Fruit fly (Drosophila melanogaster): Measurements from ENCODE around the gene CG5001.

CG5001 gene

DNA sequence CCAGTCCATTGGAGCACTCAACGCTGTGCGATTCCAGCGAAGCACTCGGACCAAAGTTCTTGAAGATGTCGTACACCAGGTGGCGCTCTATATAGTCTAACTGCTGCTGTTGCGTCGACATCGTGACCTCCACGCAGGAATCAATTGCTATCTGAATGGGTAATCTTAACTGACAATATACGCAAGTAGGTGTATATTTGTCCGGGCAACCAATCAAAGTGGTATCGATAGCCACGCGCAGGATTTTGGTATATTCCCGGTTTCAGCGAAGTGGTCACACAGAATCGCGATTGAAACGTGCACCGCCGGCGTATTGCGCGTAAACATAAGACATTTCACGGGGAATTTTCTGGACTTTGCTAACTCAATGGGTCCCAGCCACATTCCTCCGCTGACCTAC lies 1.8 kb upstream of the CG5001 start, which contains the start of the genes CG5126 and Tgt (continued):
- TF ChIP-seq CG4730 (GFP tag; IDR thresholded peaks at IDR 0.05) (no peak), CG7839 (tag; optimal IDR thresholded peaks at IDR 0.05) (no peak), CG18262 (tag; optimal IDR thresholded peaks at IDR 0.05) (no peak), CG32772 (GFP tag; IDR thresholded peaks at IDR 0.05) (no peak), CG10431 (GFP tag; optimal IDR thresholded peaks at IDR 0.05) (no peak), hkb (optimal IDR thresholded peaks at IDR 0.05) (no peak), hkb (GFP tag; IDR thresholded peaks at IDR 0.05) (no peak), CG3838 (GFP tag; optimal IDR thresholded peaks at IDR 0.05) (no peak), Hsf (GFP tag; optimal IDR thresholded peaks at IDR 0.05) (no peak), CG10654 (GFP tag; optimal IDR thresholded peaks at IDR 0.05) (no peak), Dek (tag; optimal IDR thresholded peaks at IDR 0.05) (no peak), CG17186 (GFP tag; optimal IDR thresholded peaks at IDR 0.05) (peak; percentile 45), knrl (GFP tag; IDR thresholded peaks at IDR 0.05; ENCODE audit: partially characterized antibody) (peak; percentile 43; the same call in 2 of the 3 replicates), CG6813 (GFP tag; optimal IDR thresholded peaks at IDR 0.05) (no peak), sna (GFP tag; IDR thresholded peaks at IDR 0.05; ENCODE audit: partially characterized antibody) (peak; percentile 44; the same call in 1 of the 2 replicates), Lpt (GFP tag; optimal IDR thresholded peaks at IDR 0.05) (no peak), CG2678 (tag; optimal IDR thresholded peaks at IDR 0.05) (no peak), CG9609 (GFP tag; optimal IDR thresholded peaks at IDR 0.05) (no peak), CG17568 (GFP tag; optimal IDR thresholded peaks at IDR 0.05) (no peak), CG12299 (tag; optimal IDR thresholded peaks at IDR 0.05) (no peak), croc (GFP tag; conservative IDR thresholded peaks at IDR 0.05) (no peak), CG1602 (GFP tag; optimal IDR thresholded peaks at IDR 0.05) (no peak), CG9727 (GFP tag; optimal IDR thresholded peaks at IDR 0.05) (no peak), Rfx (GFP tag; IDR thresholded peaks at IDR 0.05) (no peak), CG17361 (GFP tag; IDR thresholded peaks at IDR 0.05) (no peak), CG13296 (GFP tag; optimal IDR thresholded peaks at IDR 0.05) (no peak), HLH54F (GFP tag; optimal IDR thresholded peaks at IDR 0.05) (no peak), CG12104 (GFP tag; optimal IDR thresholded peaks at IDR 0.05) (no peak), sens (GFP tag) (no peak), jing (GFP tag; optimal IDR thresholded peaks at IDR 0.05) (no peak), twi (tag; optimal IDR thresholded peaks at IDR 0.05) (no peak), CG16779 (GFP tag; IDR thresholded peaks at IDR 0.05) (no peak), CG7271 (tag; optimal IDR thresholded peaks at IDR 0.05) (no peak), Nf-YA (GFP tag; IDR thresholded peaks at IDR 0.05) (no peak), Oaz (GFP tag; IDR thresholded peaks at IDR 0.05) (0 out of 2 replicates have a peak, but pooled peaks have one; percentile 18), Trl (optimal IDR thresholded peaks at IDR 0.05) (no peak), Trl (GFP tag; optimal IDR thresholded peaks at IDR 0.05) (no peak), CG14441 (GFP tag; IDR thresholded peaks at IDR 0.05) (no peak), CG4617 (GFP tag; optimal IDR thresholded peaks at IDR 0.05; ENCODE audit: borderline replicate concordance) (no peak), CG8944 (GFP tag; optimal IDR thresholded peaks at IDR 0.05) (no peak), disco-r (GFP tag; optimal IDR thresholded peaks at IDR 0.05) (no peak), ap (GFP tag; IDR thresholded peaks at IDR 0.05) (no peak), CG15011 (GFP tag; optimal IDR thresholded peaks at IDR 0.05) (no peak), Bgb (GFP tag; IDR thresholded peaks at IDR 0.05; ENCODE audit: partially characterized antibody) (peak; percentile 54; the same call in 1 of the 2 replicates), CG8924 (tag; optimal IDR thresholded peaks at IDR 0.05) (no peak), dm (GFP tag; optimal IDR thresholded peaks at IDR 0.05) (peak; percentile 51), CG10274 (GFP tag; optimal IDR thresholded peaks at IDR 0.05) (no peak), Hmr (GFP tag; optimal IDR thresholded peaks at IDR 0.05) (no peak), repo (GFP tag; optimal IDR thresholded peaks at IDR 0.05) (no peak), toy (GFP tag; IDR thresholded peaks at IDR 0.05) (no peak), CG8765 (GFP tag; IDR thresholded peaks at IDR 0.05) (no peak), CG12659 (GFP tag; optimal IDR thresholded peaks at IDR 0.05) (no peak), CG14050 (GFP tag; IDR thresholded peaks at IDR 0.05) (no peak)

All from whole organism, embryonic.